Fruit fly (Drosophila melanogaster): Measurements from ENCODE around the gene CG12885.

Gene CG12885

DNA sequence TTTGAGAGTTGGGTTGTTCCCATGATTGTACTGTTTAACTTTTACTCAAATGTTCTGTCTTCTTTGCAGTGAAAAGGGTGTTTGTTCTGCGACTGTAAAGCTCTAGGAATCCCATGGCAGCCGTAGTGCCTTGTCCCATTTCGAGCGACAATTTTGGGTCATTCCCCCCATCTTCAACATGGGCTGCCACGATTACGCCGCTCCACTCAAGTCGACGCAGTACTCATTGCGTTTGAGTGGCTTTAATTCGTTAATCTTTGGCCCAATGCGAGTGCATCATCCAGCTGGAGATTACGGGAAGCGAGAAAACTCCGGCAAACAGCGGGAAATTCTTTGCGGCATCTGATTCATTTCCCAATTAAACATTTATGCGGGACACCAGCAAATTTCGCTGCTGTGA is 35.8 kb downstream of the CG12885 start:
- TF ChIP-seq EcR (GFP tag; optimal IDR thresholded peaks at IDR 0.05) (peak; percentile 76), CG13204 (GFP tag; optimal IDR thresholded peaks at IDR 0.05) (no peak), Snoo (tag; optimal IDR thresholded peaks at IDR 0.05) (no peak), CG34367 (tag; optimal IDR thresholded peaks at IDR 0.05) (no peak), gl (tag; optimal IDR thresholded peaks at IDR 0.05) (no peak), CG8159 (tag; optimal IDR thresholded peaks at IDR 0.05) (no peak), CG17806 (tag; optimal IDR thresholded peaks at IDR 0.05) (no peak), CG10348 (GFP tag; IDR thresholded peaks at IDR 0.05) (no peak)

DNA sequence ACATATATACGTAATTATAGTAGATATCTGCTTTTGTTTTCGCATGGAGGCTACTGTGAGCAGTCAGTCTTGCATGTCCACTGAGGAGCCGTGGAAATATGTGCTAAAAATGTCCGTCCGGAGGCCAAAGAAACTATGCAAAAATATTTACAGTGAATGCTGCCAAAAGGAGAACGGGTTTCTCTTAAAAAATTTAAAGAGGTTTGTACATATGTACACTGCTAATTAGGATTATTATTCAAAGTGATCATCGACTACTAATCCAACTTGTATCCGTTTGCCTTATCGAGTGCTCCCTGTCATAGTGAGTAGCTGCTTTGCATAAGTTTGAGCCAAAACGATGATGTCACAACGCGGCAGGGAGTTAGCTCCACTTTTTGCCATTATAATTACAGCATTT is 36.3 kb downstream of the CG12885 start:
- peak; percentile 59 for TF ChIP-seq CG8301 (tag; optimal IDR thresholded peaks at IDR 0.05)
- peak; percentile 10 for TF ChIP-seq Snoo (tag; optimal IDR thresholded peaks at IDR 0.05)
- peak; percentile 86 for TF ChIP-seq CG4496 (GFP tag; IDR thresholded peaks at IDR 0.05)
- TF ChIP-seq CG15710 (tag; optimal IDR thresholded peaks at IDR 0.05): peak; percentile 25
- peak; percentile 54; the same call in 1 of the 2 replicates for TF ChIP-seq CG10348 (GFP tag; IDR thresholded peaks at IDR 0.05)
- peak; percentile 84 for TF ChIP-seq CG32121 (GFP tag; IDR thresholded peaks at IDR 0.05)
- TF ChIP-seq rn (GFP tag; IDR thresholded peaks at IDR 0.05): peak; percentile 53
- peak; percentile 34 for TF ChIP-seq CG17806 (tag; optimal IDR thresholded peaks at IDR 0.05)
- TF ChIP-seq fd96Ca (GFP tag; IDR thresholded peaks at IDR 0.05): peak; percentile 88
- TF ChIP-seq Ets98B (GFP tag; IDR thresholded peaks at IDR 0.05): peak; percentile 84
- TF ChIP-seq Pif1A (GFP tag; optimal IDR thresholded peaks at IDR 0.05): peak; percentile 54
- no peak for TF ChIP-seq EcR (GFP tag; optimal IDR thresholded peaks at IDR 0.05)
- peak; percentile 44 for TF ChIP-seq CG8159 (tag; optimal IDR thresholded peaks at IDR 0.05)
- TF ChIP-seq gl (tag; optimal IDR thresholded peaks at IDR 0.05): no peak
- TF ChIP-seq CG9948 (tag; optimal IDR thresholded peaks at IDR 0.05): no peak
- TF ChIP-seq Pif1B (GFP tag; optimal IDR thresholded peaks at IDR 0.05): peak; percentile 36
- TF ChIP-seq CG13204 (GFP tag; optimal IDR thresholded peaks at IDR 0.05): no peak
- no peak for TF ChIP-seq CG34367 (tag; optimal IDR thresholded peaks at IDR 0.05)
- peak; percentile 74 for TF ChIP-seq CG12605 (GFP tag; IDR thresholded peaks at IDR 0.05)

DNA sequence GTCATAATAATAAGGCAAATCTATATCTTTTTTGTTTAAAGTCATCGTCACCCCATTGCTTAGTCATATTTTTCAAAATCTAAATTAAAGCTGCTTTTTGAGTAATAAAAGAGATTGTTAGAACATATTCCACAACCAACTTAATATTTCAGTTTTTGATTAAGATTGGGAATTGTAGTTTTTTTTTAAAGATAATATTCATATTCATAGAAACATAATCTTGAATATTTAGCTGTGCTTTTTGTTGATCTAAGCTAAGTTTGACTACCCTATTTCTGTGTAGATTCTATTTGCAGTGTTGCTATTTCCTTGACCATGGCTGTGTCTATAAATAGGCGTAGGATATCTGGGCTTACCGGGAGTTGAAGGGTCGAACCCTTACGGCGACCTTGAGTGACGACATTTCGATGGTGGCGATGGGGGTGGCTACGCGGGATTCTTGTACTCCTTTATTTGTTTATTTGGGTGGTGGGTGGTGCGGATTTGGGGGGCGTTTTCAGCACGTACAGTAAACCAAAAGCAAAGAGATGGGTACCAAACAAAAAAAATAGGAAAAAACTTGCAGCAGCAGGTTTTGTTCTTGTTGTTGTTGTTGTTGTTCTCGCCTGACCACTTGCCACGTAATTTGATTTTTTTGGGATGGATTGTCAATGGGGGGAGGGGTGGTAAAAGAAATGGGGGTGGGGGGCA is 37.4 kb downstream of the CG12885 start:
- TF ChIP-seq CG17806 (tag; optimal IDR thresholded peaks at IDR 0.05) (peak; percentile 6), CG13204 (GFP tag; optimal IDR thresholded peaks at IDR 0.05) (no peak), CG9948 (tag; optimal IDR thresholded peaks at IDR 0.05) (peak; percentile 26)

DNA sequence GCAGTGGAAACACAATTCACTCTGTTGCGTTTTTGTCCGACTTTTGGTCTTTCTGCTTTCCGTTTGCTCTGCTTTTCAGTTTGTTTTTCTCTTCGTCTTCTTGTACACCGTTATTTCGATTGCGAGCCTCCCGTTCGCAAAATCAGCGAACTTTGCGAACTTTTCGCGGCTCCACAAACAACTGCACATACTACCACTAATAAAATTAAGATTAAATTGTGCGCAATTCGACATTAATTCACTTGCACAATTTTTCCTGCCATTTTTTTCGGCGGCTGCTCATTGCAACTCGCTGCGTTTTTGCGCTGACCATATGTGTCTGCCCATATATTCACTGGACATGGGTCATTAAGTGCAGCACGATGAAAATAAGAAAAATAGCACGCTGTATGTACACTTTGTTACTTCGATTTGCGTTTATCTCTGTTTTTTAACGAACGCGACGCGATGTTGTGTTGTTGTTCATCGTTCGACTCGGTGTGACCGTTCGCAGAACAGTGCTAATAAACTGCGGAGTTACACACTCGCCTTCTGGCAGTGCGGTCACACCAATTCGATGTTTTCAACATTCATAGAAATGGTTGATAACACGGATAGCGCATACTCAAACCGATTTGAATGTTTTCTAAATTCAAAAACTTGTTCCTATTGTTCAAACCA is 38.1 kb downstream of the CG12885 start, which contains the start of gene Klp98A:
Gene Klp98A (minus strand): TSS at position 486 of the 660 bp plus-strand sequence.
- TF ChIP-seq Snoo (tag; optimal IDR thresholded peaks at IDR 0.05) (peak; percentile 11), D1 (tag; optimal IDR thresholded peaks at IDR 0.05) (no peak), CG4496 (GFP tag; IDR thresholded peaks at IDR 0.05) (peak; percentile 34; the same call in 1 of the 3 replicates), CG12605 (GFP tag; IDR thresholded peaks at IDR 0.05) (0 out of 2 replicates have a peak, but pooled peaks have one; percentile 15), CG17806 (tag; optimal IDR thresholded peaks at IDR 0.05) (no peak)

DNA sequence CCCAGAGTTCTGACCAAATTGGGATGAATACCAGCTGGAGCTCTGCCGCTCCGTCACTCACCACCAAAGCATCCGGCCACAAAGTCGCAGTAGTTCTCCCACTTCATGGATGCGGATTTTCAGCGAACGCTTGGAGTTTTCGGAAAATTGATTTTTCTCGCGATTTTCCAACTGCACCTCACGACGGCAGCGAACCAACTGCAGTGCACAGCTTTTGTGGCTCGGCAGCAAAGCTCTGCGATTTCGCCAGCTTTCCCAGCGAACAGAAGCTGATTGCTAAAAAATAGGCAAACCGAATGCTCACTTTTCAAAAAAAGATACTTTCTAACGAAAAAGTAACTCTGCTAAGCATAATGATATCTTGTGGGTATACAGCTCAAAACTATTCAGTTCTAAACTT is 40.4 kb downstream of the CG12885 start, which contains the start of gene CG5646:
Gene CG5646 (minus strand): TSS at position 206 of the 400 bp plus-strand sequence.
- TF ChIP-seq CG14655 (GFP tag; optimal IDR thresholded peaks at IDR 0.05): no peak
- TF ChIP-seq CG8159 (tag; optimal IDR thresholded peaks at IDR 0.05): no peak
- no peak for TF ChIP-seq D1 (tag; optimal IDR thresholded peaks at IDR 0.05)
- TF ChIP-seq CG17806 (tag; optimal IDR thresholded peaks at IDR 0.05): no peak
- TF ChIP-seq fd96Ca (GFP tag; IDR thresholded peaks at IDR 0.05): peak; percentile 67; the same call in 2 of the 3 replicates
- no peak for TF ChIP-seq CG8301 (tag; optimal IDR thresholded peaks at IDR 0.05)
- TF ChIP-seq rn (GFP tag; IDR thresholded peaks at IDR 0.05): no peak
- peak; percentile 67; the same call in 2 of the 3 replicates for TF ChIP-seq CG4496 (GFP tag; IDR thresholded peaks at IDR 0.05)
- TF ChIP-seq CG32121 (GFP tag; IDR thresholded peaks at IDR 0.05): peak; percentile 76
- no peak for TF ChIP-seq CG9948 (tag; optimal IDR thresholded peaks at IDR 0.05)
- no peak for TF ChIP-seq CG10348 (GFP tag; IDR thresholded peaks at IDR 0.05)
- TF ChIP-seq CG15710 (tag; optimal IDR thresholded peaks at IDR 0.05): no peak
- TF ChIP-seq Snoo (tag; optimal IDR thresholded peaks at IDR 0.05): no peak
- TF ChIP-seq Ets98B (GFP tag; IDR thresholded peaks at IDR 0.05): peak; percentile 66; the same call in 1 of the 2 replicates
- TF ChIP-seq EcR (GFP tag; optimal IDR thresholded peaks at IDR 0.05): no peak
- TF ChIP-seq Pif1B (GFP tag; optimal IDR thresholded peaks at IDR 0.05): no peak
- no peak for TF ChIP-seq CG13204 (GFP tag; optimal IDR thresholded peaks at IDR 0.05)
- TF ChIP-seq gl (tag; optimal IDR thresholded peaks at IDR 0.05): no peak
- no peak for TF ChIP-seq Pif1A (GFP tag; optimal IDR thresholded peaks at IDR 0.05)
- TF ChIP-seq CG12605 (GFP tag; IDR thresholded peaks at IDR 0.05): 0 out of 2 replicates have a peak, but pooled peaks have one; percentile 33
- no peak for TF ChIP-seq CG34367 (tag; optimal IDR thresholded peaks at IDR 0.05)

DNA sequence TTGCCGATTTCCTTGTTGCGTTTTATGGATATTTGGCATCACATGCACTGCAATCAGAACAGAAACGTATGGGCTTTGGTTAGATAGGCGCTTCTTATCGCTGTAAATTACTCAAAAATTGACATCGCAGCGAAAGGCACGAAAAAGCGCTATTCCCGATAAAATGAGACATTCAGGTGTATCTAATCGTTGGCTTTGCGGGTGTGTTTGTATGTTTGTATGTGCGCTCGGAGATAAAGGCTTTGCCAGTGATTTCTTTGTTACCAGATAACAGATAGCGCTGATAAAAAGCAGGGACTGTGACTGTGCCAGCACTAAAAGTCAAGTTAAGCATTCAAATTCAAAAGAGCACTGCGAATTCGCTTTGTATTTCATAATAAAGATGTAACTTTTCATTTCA is 47.9 kb downstream of the CG12885 start:
- no peak for TF ChIP-seq rn (GFP tag; IDR thresholded peaks at IDR 0.05)
- no peak for TF ChIP-seq CG8301 (tag; optimal IDR thresholded peaks at IDR 0.05)
